Worm (Caenorhabditis elegans) whole organism, L4 larva: ENCODE data around the gene Y69A2AR.25.

ENCODE experiments used
- F26F4.8 ChIP-seq: fragments of 200-800 bp; sonication (Bioruptor generic); conservative IDR thresholded peaks from 2 replicates; pipeline ENCODE4 v1.3.6; 2022; ENCODE audit warnings: missing genetic modification characterization, missing compliant biosample characterization
- F49E8.2 ChIP-seq: sonication (generic microtip); optimal IDR thresholded peaks from 2 replicates; lab custom pipeline; 2016; ENCODE audit warnings: missing compliant biosample characterization, mild to moderate bottlenecking, missing genetic modification characterization, borderline replicate concordance
- T20F7.1 ChIP-seq: fragments of 200-800 bp; sonication (Bioruptor generic); optimal IDR thresholded peaks from 2 replicates; lab custom pipeline; 2018; ENCODE audit warnings: mild to moderate bottlenecking, missing genetic modification characterization, missing compliant biosample characterization
- T26A8.4 ChIP-seq: fragments of 200-800 bp; sonication (Bioruptor generic); IDR thresholded peaks from 2 replicates; pipeline ENCODE4 v1.3.6; 2022; ENCODE audit warnings: missing genetic modification characterization, missing compliant biosample characterization
- Y48G9A.11 ChIP-seq: fragments of 200-800 bp; sonication (Bioruptor generic); IDR thresholded peaks from 2 replicates; pipeline ENCODE4 v1.3.6; 2022; ENCODE audit warnings: missing genetic modification reagents, missing genetic modification characterization, missing compliant biosample characterization
- Y75B8A.6 ChIP-seq: fragments of 200-800 bp; sonication (Bioruptor generic); IDR thresholded peaks from 2 replicates; pipeline ENCODE4 v1.3.6; 2022; ENCODE audit warnings: missing genetic modification reagents, missing genetic modification characterization, missing compliant biosample characterization
- aha-1 ChIP-seq: fragments of 150-350 bp; peaks from one replicate; lab custom pipeline; 2014; ENCODE audit warnings: missing biosample characterization, missing genetic modification characterization
- aly-2 ChIP-seq: sonication (generic microtip); optimal IDR thresholded peaks from 2 replicates; lab custom pipeline; 2018; ENCODE audit warnings: missing biosample characterization, missing genetic modification characterization
- ama-1 ChIP-seq: fragments of 150-350 bp; optimal IDR thresholded peaks from 2 replicates; lab custom pipeline; 2014; ENCODE audit warnings: inconsistent platforms, mixed read lengths
- attf-4 ChIP-seq: sonication (generic microtip); optimal IDR thresholded peaks from 3 replicates; lab custom pipeline; 2017; ENCODE audit warnings: missing biosample characterization, missing genetic modification characterization
- ceh-28 ChIP-seq: fragments of 150-350 bp; optimal IDR thresholded peaks from 2 replicates; lab custom pipeline; 2014; ENCODE audit warnings: missing biosample characterization, missing genetic modification reagents, missing genetic modification characterization
- ceh-62 ChIP-seq: sonication (generic microtip); optimal IDR thresholded peaks from 2 replicates; lab custom pipeline; 2017; ENCODE audit warnings: missing biosample characterization, missing genetic modification characterization
- cey-2 ChIP-seq: sonication (generic microtip); optimal IDR thresholded peaks from 3 replicates; lab custom pipeline; 2017; ENCODE audit warnings: missing genetic modification characterization, mild to moderate bottlenecking, missing compliant biosample characterization, antibody characterized with exemption, borderline replicate concordance; ENCODE audit not compliant: insufficient read depth
- daf-16 ChIP-seq, 3 experiments: sonication (generic microtip); optimal IDR thresholded peaks; 2 replicates each; lab custom pipeline; 2016 to 2017; ENCODE audit warnings: missing genetic modification characterization in 3 of 3, missing genetic modification reagents in 3 of 3, mild to moderate bottlenecking in 2 of 3, missing compliant biosample characterization in 2 of 3, missing biosample characterization in 1 of 3, moderate library complexity in 1 of 3
- daf-8 ChIP-seq: fragments of 200-800 bp; sonication (Bioruptor generic); IDR thresholded peaks from 2 replicates; pipeline ENCODE4 v1.3.6; 2022; ENCODE audit warnings: missing genetic modification characterization, missing compliant biosample characterization
- dmd-8 ChIP-seq: fragments of 200-800 bp; sonication (Bioruptor generic); IDR thresholded peaks from 2 replicates; pipeline ENCODE4 v1.3.6; 2022; ENCODE audit warnings: missing genetic modification characterization, missing compliant biosample characterization
- duxl-1 ChIP-seq: sonication (generic microtip); optimal IDR thresholded peaks from 2 replicates; lab custom pipeline; 2016; ENCODE audit warnings: mild to moderate bottlenecking, missing genetic modification characterization, moderate library complexity, missing compliant biosample characterization; ENCODE audit not compliant: poor library complexity
- dve-1 ChIP-seq: sonication (generic microtip); optimal IDR thresholded peaks from 2 replicates; lab custom pipeline; 2017; ENCODE audit warnings: antibody characterized with exemption, mild to moderate bottlenecking, missing genetic modification characterization, missing compliant biosample characterization; ENCODE audit not compliant: insufficient read depth
- egl-43 ChIP-seq: fragments of 200-800 bp; sonication (Bioruptor generic); IDR thresholded peaks from 2 replicates; pipeline ENCODE4 v1.3.6; 2022; ENCODE audit warnings: missing genetic modification reagents, missing genetic modification characterization, missing compliant biosample characterization
- hlh-11 ChIP-seq: fragments of 200-800 bp; sonication (Bioruptor generic); optimal IDR thresholded peaks from 2 replicates; lab custom pipeline; 2018; ENCODE audit warnings: mild to moderate bottlenecking, missing genetic modification characterization, missing compliant biosample characterization
- jun-1 ChIP-seq: fragments of 150-350 bp; optimal IDR thresholded peaks from 2 replicates; lab custom pipeline; 2014; ENCODE audit warnings: missing biosample characterization, missing genetic modification reagents, missing genetic modification characterization
- lim-7 ChIP-seq: fragments of 200-800 bp; sonication (Bioruptor generic); IDR thresholded peaks from 2 replicates; pipeline ENCODE4 v1.3.6; 2022; ENCODE audit warnings: missing genetic modification characterization, missing compliant biosample characterization
- lin-15B ChIP-seq: fragments of 150-350 bp; sonication (generic microtip); optimal IDR thresholded peaks from 3 replicates; lab custom pipeline; 2014; ENCODE audit warnings: missing biosample characterization, missing genetic modification characterization
- lin-38 ChIP-seq: fragments of 200-800 bp; sonication (Bioruptor generic); IDR thresholded peaks from 2 replicates; pipeline ENCODE4 v1.3.6; 2022; ENCODE audit warnings: missing genetic modification reagents, missing genetic modification characterization, missing compliant biosample characterization
- mep-1 ChIP-seq: fragments of 150-350 bp; sonication (generic microtip); optimal IDR thresholded peaks from 3 replicates; lab custom pipeline; 2014; ENCODE audit warnings: missing biosample characterization, missing genetic modification characterization
- mes-2 ChIP-seq: sonication (generic microtip); optimal IDR thresholded peaks from 2 replicates; lab custom pipeline; 2016; ENCODE audit warnings: missing genotype, mild to moderate bottlenecking, missing genetic modification characterization, missing compliant biosample characterization; ENCODE audit not compliant: poor library complexity, severe bottlenecking
- mxl-2 ChIP-seq: fragments of 200-800 bp; sonication (Bioruptor generic); conservative IDR thresholded peaks from 2 replicates; pipeline ENCODE4 v1.3.6; 2022; ENCODE audit warnings: missing genetic modification reagents, missing genetic modification characterization, missing compliant biosample characterization
- mxl-3 ChIP-seq: fragments of 200-800 bp; sonication (Bioruptor generic); optimal IDR thresholded peaks from 2 replicates; lab custom pipeline; 2018; ENCODE audit warnings: mild to moderate bottlenecking, missing genetic modification characterization, missing compliant biosample characterization
- nhr-11 ChIP-seq: fragments of 150-350 bp; optimal IDR thresholded peaks from 2 replicates; lab custom pipeline; 2014; ENCODE audit warnings: missing biosample characterization, missing genetic modification characterization
- nhr-111 ChIP-seq: fragments of 200-800 bp; sonication (Bioruptor generic); optimal IDR thresholded peaks from 2 replicates; lab custom pipeline; 2018; ENCODE audit warnings: mild to moderate bottlenecking, missing genetic modification characterization, missing compliant biosample characterization
- nhr-25 ChIP-seq: sonication (generic microtip); optimal IDR thresholded peaks from 2 replicates; lab custom pipeline; 2017; ENCODE audit warnings: missing genetic modification characterization, mild to moderate bottlenecking, missing compliant biosample characterization, antibody characterized with exemption, moderate library complexity, borderline replicate concordance; ENCODE audit not compliant: insufficient read depth
- nhr-41 ChIP-seq: fragments of 200-800 bp; sonication (Bioruptor generic); IDR thresholded peaks from 2 replicates; pipeline ENCODE4 v1.3.6; 2022; ENCODE audit warnings: missing genetic modification reagents, missing genetic modification characterization, missing compliant biosample characterization
- nhr-42 ChIP-seq: fragments of 200-800 bp; sonication (Bioruptor generic); IDR thresholded peaks from 2 replicates; pipeline ENCODE4 v1.3.6; 2022; ENCODE audit warnings: missing genetic modification characterization, missing compliant biosample characterization
- nhr-6 ChIP-seq: fragments of 150-350 bp; optimal IDR thresholded peaks from 2 replicates; lab custom pipeline; 2014; ENCODE audit warnings: missing biosample characterization, missing genetic modification characterization
- pha-4 ChIP-seq, 2 experiments: fragments of 150-350 bp in 1 of 2; fragments of 200-800 bp in 1 of 2; sonication (Bioruptor generic) in 1 of 2; IDR thresholded peaks in 1 of 2; optimal IDR thresholded peaks in 1 of 2; 2 replicates each; pipeline versions ENCODE4 v1.3.6 to Lab custom; 2014 to 2022; ENCODE audit warnings: missing genetic modification characterization in 2 of 2, missing genetic modification reagents in 2 of 2, missing biosample characterization in 1 of 2, missing compliant biosample characterization in 1 of 2
- sdz-12 ChIP-seq: fragments of 200-800 bp; sonication (Bioruptor generic); optimal IDR thresholded peaks from 2 replicates; lab custom pipeline; 2018; ENCODE audit warnings: mild to moderate bottlenecking, missing genetic modification characterization, missing compliant biosample characterization
- set-16 ChIP-seq: fragments of 200-800 bp; sonication (Bioruptor generic); IDR thresholded peaks from 2 replicates; pipeline ENCODE4 v1.3.6; 2022; ENCODE audit warnings: missing genetic modification reagents, missing genetic modification characterization, missing compliant biosample characterization
- snpc-4 ChIP-seq: fragments of 150-350 bp; optimal IDR thresholded peaks from 2 replicates; lab custom pipeline; 2014; ENCODE audit warnings: missing biosample characterization, missing genetic modification characterization
- spr-1 ChIP-seq: sonication (generic microtip); optimal IDR thresholded peaks from 2 replicates; lab custom pipeline; 2016; ENCODE audit warnings: mild to moderate bottlenecking, missing genetic modification characterization, missing compliant biosample characterization
- spr-3 ChIP-seq: fragments of 200-800 bp; sonication (Bioruptor generic); optimal IDR thresholded peaks from 2 replicates; lab custom pipeline; 2018; ENCODE audit warnings: mild to moderate bottlenecking, missing genetic modification characterization, missing compliant biosample characterization
- unc-130 ChIP-seq: sonication (generic microtip); optimal IDR thresholded peaks from 2 replicates; lab custom pipeline; 2016; ENCODE audit warnings: missing genetic modification reagents, missing genetic modification characterization, missing compliant biosample characterization
- unc-39 ChIP-seq: sonication (generic microtip); optimal IDR thresholded peaks from 2 replicates; lab custom pipeline; 2017; ENCODE audit warnings: missing biosample characterization, missing genetic modification characterization
- zfp-2 ChIP-seq: sonication (generic microtip); optimal IDR thresholded peaks from 2 replicates; lab custom pipeline; 2016; ENCODE audit warnings: mild to moderate bottlenecking, missing genetic modification characterization, missing compliant biosample characterization
- zip-2 ChIP-seq: fragments of 150-350 bp; optimal IDR thresholded peaks from 2 replicates; lab custom pipeline; 2014; ENCODE audit warnings: missing biosample characterization, missing genetic modification characterization
- ztf-11 ChIP-seq: fragments of 150-350 bp; optimal IDR thresholded peaks from 2 replicates; lab custom pipeline; 2014; ENCODE audit warnings: missing biosample characterization, missing genetic modification characterization

Y69A2AR.25 gene

DNA sequence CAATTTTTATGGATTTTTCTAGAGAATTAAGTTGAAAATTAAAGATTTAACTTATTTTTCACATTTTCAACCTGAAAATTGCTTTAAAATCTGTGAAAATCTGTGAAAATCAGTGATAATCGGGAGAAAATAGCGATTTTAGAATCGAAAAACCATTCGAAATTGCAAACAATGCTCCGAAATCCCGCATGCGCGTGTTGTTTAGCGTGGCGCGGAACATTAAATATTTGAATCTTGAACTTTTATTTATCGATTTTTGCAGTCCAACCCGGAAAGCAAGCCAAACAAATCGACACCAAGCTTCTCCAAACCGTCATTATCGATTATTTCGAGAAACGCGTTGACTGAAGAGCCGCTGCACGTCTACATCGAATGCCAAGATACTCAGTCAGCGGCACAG lies 42.8 kb upstream of the Y69A2AR.25 start:
- TF ChIP-seq lin-15B (tag; lab: Kevin White, UChicago) = no peak
- TF ChIP-seq Y48G9A.11 (GFP tag; lab: Robert Waterston, UW) = peak; percentile 94
- no peak for TF ChIP-seq nhr-41
- no peak for TF ChIP-seq lim-7 (GFP tag; lab: Robert Waterston, UW)
- TF ChIP-seq cey-2 (tag; lab: Kevin White, UChicago) = no peak
- TF ChIP-seq daf-16 (GFP tag; optimal IDR thresholded peaks at IDR 0.05; lab: Kevin White, UChicago) = no peak
- no peak for TF ChIP-seq daf-16 (tag; optimal IDR thresholded peaks at IDR 0.05; lab: Kevin White, UChicago)
- TF ChIP-seq mes-2 (tag; lab: Kevin White, UChicago) = no peak
- TF ChIP-seq mxl-2 (GFP tag; lab: Robert Waterston, UW) = no peak
- no peak for TF ChIP-seq dve-1
- no peak for TF ChIP-seq jun-1
- TF ChIP-seq aly-2 (tag; lab: Kevin White, UChicago) = no peak
- no peak for TF ChIP-seq nhr-42 (GFP tag; lab: Robert Waterston, UW)
- peak; percentile 45 for TF ChIP-seq T20F7.1 (GFP tag; lab: Kevin White, UChicago)
- no peak for TF ChIP-seq pha-4 (GFP tag; IDR thresholded peaks at IDR 0.05; lab: Robert Waterston, UW)
- no peak for TF ChIP-seq pha-4 (tag; optimal IDR thresholded peaks at IDR 0.05; lab: Kevin White, UChicago)
- no peak for TF ChIP-seq ztf-11
- peak; percentile 29 for TF ChIP-seq ceh-28 (tag; lab: Kevin White, UChicago)

DNA sequence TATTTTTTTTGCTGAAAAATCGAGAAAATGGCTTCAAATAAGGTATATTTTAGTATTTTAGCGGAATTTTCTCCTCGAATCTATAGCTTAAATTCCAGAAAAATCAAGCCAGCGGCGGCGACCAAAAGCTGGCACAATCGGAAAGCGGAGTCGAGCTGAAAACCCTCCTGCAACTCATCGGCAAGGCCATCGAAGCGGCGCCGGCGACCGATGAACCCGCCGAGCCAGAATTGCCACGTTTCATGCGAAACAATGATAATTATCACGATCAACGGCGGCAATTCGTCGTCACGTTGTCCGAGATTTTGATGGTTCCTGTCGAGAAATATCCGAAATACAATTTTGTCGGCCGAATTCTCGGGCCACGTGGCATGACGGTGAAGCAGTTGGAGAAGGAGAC lies 42.2 kb upstream of the Y69A2AR.25 start, which contains the start of gene Y69A2AR.32:
Gene Y69A2AR.32 (plus strand): TSS at position 28 of the 400 bp plus-strand sequence.
- TF ChIP-seq egl-43 (peak; percentile 26; the same call in 1 of the 2 replicates), set-16 (peak; percentile 78), ama-1 (lab: Kevin White, UChicago) (no peak)

DNA sequence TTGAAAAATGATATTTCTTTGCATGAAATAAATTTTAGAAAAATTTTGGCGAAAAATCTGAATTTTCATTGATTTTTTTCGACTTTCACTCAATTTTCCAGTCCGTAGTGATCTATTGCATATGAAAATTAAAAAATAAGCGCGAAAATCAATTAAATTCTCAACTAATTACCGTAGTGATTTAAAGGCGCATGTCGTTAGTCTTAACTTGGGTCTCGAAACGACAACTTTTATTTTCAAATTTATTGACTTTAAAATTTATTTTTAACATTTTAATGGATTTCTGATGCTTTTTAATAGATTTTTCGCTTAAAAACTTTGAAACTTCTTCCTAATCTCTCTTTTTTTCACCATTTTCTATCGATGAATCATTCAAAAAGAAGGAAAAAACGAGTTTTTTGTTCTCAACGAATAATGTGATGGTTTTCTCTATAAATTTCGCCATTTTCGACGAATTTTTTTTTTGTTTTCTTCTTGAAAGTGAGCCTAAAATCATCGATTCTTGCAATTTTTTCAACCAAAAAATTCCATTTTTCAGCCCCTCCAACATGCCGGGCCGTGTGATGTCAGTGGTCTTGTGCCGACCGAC lies 39.4 kb upstream of the Y69A2AR.25 start, which contains the start of gene vamp-7:
Gene vamp-7 (plus strand): TSS at position 539 of the 589 bp plus-strand sequence.
- no peak for TF ChIP-seq T26A8.4 (GFP tag; lab: Robert Waterston, UW)
- no peak for TF ChIP-seq nhr-111 (GFP tag; lab: Kevin White, UChicago)
- peak; percentile 47 for TF ChIP-seq aha-1
- no peak for TF ChIP-seq egl-43
- TF ChIP-seq daf-16 (GFP tag; optimal IDR thresholded peaks at IDR 0.05; lab: Kevin White, UChicago) = no peak
- TF ChIP-seq daf-16 (tag; optimal IDR thresholded peaks at IDR 0.05; lab: Kevin White, UChicago) = peak; percentile 5
- TF ChIP-seq spr-1 (tag; lab: Kevin White, UChicago) = no peak
- TF ChIP-seq T20F7.1 (GFP tag; lab: Kevin White, UChicago) = peak; percentile 37
- no peak for TF ChIP-seq nhr-42 (GFP tag; lab: Robert Waterston, UW)
- TF ChIP-seq mxl-3 (GFP tag; lab: Kevin White, UChicago) = no peak
- TF ChIP-seq nhr-11 (tag; lab: Kevin White, UChicago) = no peak
- no peak for TF ChIP-seq lin-15B (tag; lab: Kevin White, UChicago)
- peak; percentile 27 for TF ChIP-seq unc-130 (GFP tag; lab: Kevin White, UChicago)
- no peak for TF ChIP-seq spr-3
- no peak for TF ChIP-seq F26F4.8 (GFP tag; lab: Robert Waterston, UW)
- TF ChIP-seq ceh-62 (tag; lab: Kevin White, UChicago) = no peak
- TF ChIP-seq sdz-12 = peak; percentile 11
- TF ChIP-seq mep-1 (tag; lab: Kevin White, UChicago) = peak; percentile 48
- TF ChIP-seq zip-2 (tag; lab: Kevin White, UChicago) = no peak
- TF ChIP-seq F49E8.2 (tag; lab: Kevin White, UChicago) = no peak
- no peak for TF ChIP-seq daf-8 (GFP tag; lab: Robert Waterston, UW)
- TF ChIP-seq ama-1 (lab: Kevin White, UChicago) = peak; percentile 4
- no peak for TF ChIP-seq unc-39 (tag; lab: Kevin White, UChicago)
- TF ChIP-seq attf-4 (tag; lab: Kevin White, UChicago) = no peak
- no peak for TF ChIP-seq nhr-25 (tag; lab: Kevin White, UChicago)
- no peak for TF ChIP-seq snpc-4
- TF ChIP-seq dmd-8 = no peak
- TF ChIP-seq hlh-11 (tag; lab: Kevin White, UChicago) = no peak
- TF ChIP-seq duxl-1 (tag; lab: Kevin White, UChicago) = no peak
- TF ChIP-seq lin-38 (GFP tag; lab: Robert Waterston, UW) = peak; percentile 41
- TF ChIP-seq Y75B8A.6 (GFP tag; lab: Robert Waterston, UW) = no peak
- no peak for TF ChIP-seq nhr-6
- TF ChIP-seq zfp-2 (tag; lab: Kevin White, UChicago) = no peak
- peak; percentile 72 for TF ChIP-seq Y48G9A.11 (GFP tag; lab: Robert Waterston, UW)
